Worm (Caenorhabditis elegans) whole organism, late embryonic: ENCODE data around the gene Y43F8B.18.

Experiments used
- C08G9.2 ChIP-seq: sonication (generic microtip); optimal IDR thresholded peaks from 2 replicates; lab custom pipeline; 2016; ENCODE audit warnings: mild to moderate bottlenecking, missing genetic modification characterization, moderate library complexity, missing compliant biosample characterization
- ama-1 ChIP-seq: fragments of 150-350 bp; optimal IDR thresholded peaks from 2 replicates; lab custom pipeline; 2014
- ceh-9 ChIP-seq: sonication (generic microtip); optimal IDR thresholded peaks from 2 replicates; lab custom pipeline; 2016; ENCODE audit warnings: mild to moderate bottlenecking, missing genetic modification characterization, inconsistent platforms, missing compliant biosample characterization
- elt-2 ChIP-seq: sonication (generic microtip); optimal IDR thresholded peaks from 2 replicates; lab custom pipeline; 2016; ENCODE audit warnings: missing genetic modification reagents, missing genetic modification characterization, missing compliant biosample characterization
- fkh-10 ChIP-seq: fragments of 150-350 bp; optimal IDR thresholded peaks from 2 replicates; lab custom pipeline; 2014; ENCODE audit warnings: missing biosample characterization, missing genetic modification reagents, missing genetic modification characterization
- fkh-6 ChIP-seq: sonication (generic microtip); optimal IDR thresholded peaks from 2 replicates; lab custom pipeline; 2016; ENCODE audit warnings: missing genetic modification characterization, missing compliant biosample characterization
- hlh-13 ChIP-seq: fragments of 200-800 bp; sonication (Bioruptor generic); optimal IDR thresholded peaks from 2 replicates; lab custom pipeline; 2018; ENCODE audit warnings: mild to moderate bottlenecking, missing genetic modification characterization, missing compliant biosample characterization
- hlh-30 ChIP-seq: sonication (generic microtip); optimal IDR thresholded peaks from 2 replicates; lab custom pipeline; 2017; ENCODE audit warnings: antibody characterized with exemption, missing genetic modification characterization, missing compliant biosample characterization; ENCODE audit not compliant: insufficient read depth
- nhr-11 ChIP-seq: fragments of 150-350 bp; optimal IDR thresholded peaks from 2 replicates; lab custom pipeline; 2014; ENCODE audit warnings: missing biosample characterization, missing genetic modification characterization
- pha-4 ChIP-seq: fragments of 150-350 bp; optimal IDR thresholded peaks from 2 replicates; lab custom pipeline; 2018; ENCODE audit warnings: missing biosample characterization, missing genetic modification reagents, missing genetic modification characterization
- pros-1 ChIP-seq: fragments of 150-350 bp; optimal IDR thresholded peaks from 2 replicates; lab custom pipeline; 2014; ENCODE audit warnings: missing biosample characterization, missing genetic modification reagents, missing genetic modification characterization
- sox-4 ChIP-seq: sonication (generic microtip); optimal IDR thresholded peaks from 2 replicates; lab custom pipeline; 2017; ENCODE audit warnings: mild to moderate bottlenecking, missing genetic modification characterization, inconsistent platforms, missing compliant biosample characterization
- unc-86 ChIP-seq: sonication (generic microtip); optimal IDR thresholded peaks from 2 replicates; lab custom pipeline; 2016; ENCODE audit warnings: missing genetic modification characterization, missing compliant biosample characterization

DNA sequence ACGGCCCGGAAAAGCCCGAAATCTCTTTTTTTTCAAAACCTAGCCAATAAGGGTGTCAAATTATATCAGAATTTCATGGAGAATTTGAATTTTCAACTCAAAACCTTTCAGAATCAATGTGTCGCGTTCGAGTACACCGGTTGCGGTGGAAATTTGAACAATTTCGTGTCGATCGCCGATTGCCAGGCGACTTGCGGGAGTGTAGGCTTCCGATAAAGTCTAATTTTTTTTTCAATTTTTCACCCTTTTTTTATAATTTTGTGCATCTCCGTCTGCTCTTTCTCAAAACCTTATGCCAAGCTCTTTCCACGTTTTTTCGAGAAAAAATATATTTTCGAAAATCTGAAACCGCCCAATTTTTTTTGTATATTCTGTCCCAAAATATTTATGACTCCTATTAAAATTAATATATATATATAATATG, 33.7 kb downstream of the Y43F8B.18 start:
- TF ChIP-seq C08G9.2 (tag; lab: Kevin White, UChicago) (no peak), sox-4 (no peak), hlh-13 (no peak), fkh-10 (GFP tag; lab: Kevin White, UChicago) (no peak), nhr-11 (tag; lab: Kevin White, UChicago) (no peak), fkh-6 (tag; lab: Kevin White, UChicago) (no peak), hlh-30 (tag; lab: Kevin White, UChicago) (no peak), ama-1 (lab: Kevin White, UChicago) (no peak), pros-1 (tag; lab: Kevin White, UChicago) (no peak), elt-2 (no peak), pha-4 (tag; lab: Kevin White, UChicago) (no peak), unc-86 (tag; lab: Kevin White, UChicago) (no peak), ceh-9 (tag; lab: Kevin White, UChicago) (no peak)
